Fruit fly (Drosophila melanogaster): ENCODE results near the gene obst-E.
A peak's percentile ranks its signal among the peaks of the same experiment; 100 is the strongest.

obst-E gene

DNA sequence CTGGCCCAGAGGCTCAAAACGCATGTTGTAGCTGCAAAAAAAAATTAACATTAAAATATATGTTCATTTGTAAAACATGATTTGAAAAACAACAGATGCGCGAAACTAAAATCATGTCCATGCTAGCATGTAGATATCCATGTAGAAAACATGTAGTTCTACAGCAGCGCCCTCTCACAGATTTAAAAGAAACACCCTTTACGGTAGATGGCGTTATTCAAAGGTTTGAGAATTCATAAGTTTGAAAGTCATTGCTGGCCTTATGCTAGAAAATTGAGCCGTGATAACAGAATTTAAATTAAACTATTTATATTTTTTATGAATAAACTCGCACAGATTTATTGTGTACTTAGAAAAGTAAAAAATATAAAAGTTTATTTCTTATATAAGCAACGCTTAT, 5.2 kb upstream of the obst-E start (continued):
- peak; percentile 8 for TF ChIP-seq Hr3 (GFP tag; optimal IDR thresholded peaks at IDR 0.05)
- TF ChIP-seq sens (GFP tag), result peak; percentile 26
- TF ChIP-seq NK7.1 (GFP tag; optimal IDR thresholded peaks at IDR 0.05), result no peak
- TF ChIP-seq HHEX (GFP tag; optimal IDR thresholded peaks at IDR 0.05), result no peak
- no peak for TF ChIP-seq CG10543 (GFP tag; optimal IDR thresholded peaks at IDR 0.05)
- no peak for TF ChIP-seq CG31441 (GFP tag; IDR thresholded peaks at IDR 0.05)
- TF ChIP-seq knrl (GFP tag; IDR thresholded peaks at IDR 0.05; ENCODE audit: partially characterized antibody), result peak; percentile 77
- peak; percentile 67 for TF ChIP-seq Xbp1 (GFP tag; optimal IDR thresholded peaks at IDR 0.05)
- TF ChIP-seq CG6854 (GFP tag; optimal IDR thresholded peaks at IDR 0.05), result peak; percentile 70
- TF ChIP-seq inv (GFP tag; IDR thresholded peaks at IDR 0.05; ENCODE audit: partially characterized antibody), result peak; percentile 58; the same call in 1 of the 2 replicates
- TF ChIP-seq CG4360 (GFP tag; IDR thresholded peaks at IDR 0.05), result no peak
- TF ChIP-seq tgo (GFP tag; IDR thresholded peaks at IDR 0.05), result peak; percentile 52
- TF ChIP-seq CG2199 (GFP tag; IDR thresholded peaks at IDR 0.05), result no peak
- TF ChIP-seq CG18619 (GFP tag; optimal IDR thresholded peaks at IDR 0.05), result no peak
- peak; percentile 35 for TF ChIP-seq Mad (GFP tag; optimal IDR thresholded peaks at IDR 0.05)
- TF ChIP-seq Ravus (GFP tag; IDR thresholded peaks at IDR 0.05), result no peak
- TF ChIP-seq ham (GFP tag; IDR thresholded peaks at IDR 0.05), result no peak
- TF ChIP-seq lbe (GFP tag; optimal IDR thresholded peaks at IDR 0.05), result no peak
- peak; percentile 35 for TF ChIP-seq Sox102F (GFP tag; optimal IDR thresholded peaks at IDR 0.05)
- peak; percentile 97 for TF ChIP-seq Ets65A (GFP tag)
- peak; percentile 65 for TF ChIP-seq HmgD (GFP tag; optimal IDR thresholded peaks at IDR 0.05)
- TF ChIP-seq CG14441 (GFP tag; IDR thresholded peaks at IDR 0.05), result peak; percentile 44; the same call in 1 of the 2 replicates
- TF ChIP-seq ase (GFP tag; IDR thresholded peaks at IDR 0.05), result peak; percentile 51; the same call in 2 of the 3 replicates
- no peak for TF ChIP-seq CG17612 (GFP tag; IDR thresholded peaks at IDR 0.05)
- peak; percentile 41 for TF ChIP-seq Meics (GFP tag; optimal IDR thresholded peaks at IDR 0.05)
- no peak for TF ChIP-seq so (GFP tag; IDR thresholded peaks at IDR 0.05)
- no peak for TF ChIP-seq B-H1 (GFP tag; IDR thresholded peaks at IDR 0.05)
- peak; percentile 65; the same call in 1 of the 3 replicates for TF ChIP-seq Mrtf (GFP tag; IDR thresholded peaks at IDR 0.05)
- TF ChIP-seq HLH3B (GFP tag; IDR thresholded peaks at IDR 0.05), result 0 out of 2 replicates have a peak, but pooled peaks have one; percentile 27
- peak; percentile 39 for TF ChIP-seq CG1233 (GFP tag; optimal IDR thresholded peaks at IDR 0.05)
- TF ChIP-seq CG8765 (GFP tag; IDR thresholded peaks at IDR 0.05), result peak; percentile 21; the same call in 1 of the 2 replicates
- TF ChIP-seq pnt (GFP tag; optimal IDR thresholded peaks at IDR 0.05), result peak; percentile 16
- no peak for TF ChIP-seq en (GFP tag; optimal IDR thresholded peaks at IDR 0.05)
- no peak for TF ChIP-seq Dip3 (GFP tag; optimal IDR thresholded peaks at IDR 0.05)
- TF ChIP-seq CG30403 (GFP tag; optimal IDR thresholded peaks at IDR 0.05), result peak; percentile 26
- TF ChIP-seq D19A (tag; optimal IDR thresholded peaks at IDR 0.05), result no peak
- TF ChIP-seq CG14860 (GFP tag; IDR thresholded peaks at IDR 0.05; ENCODE audit: partially characterized antibody), result 0 out of 3 replicates have a peak, but pooled peaks have one; percentile 55
- peak; percentile 20; the same call in 1 of the 2 replicates for TF ChIP-seq Oaz (GFP tag; IDR thresholded peaks at IDR 0.05)
- TF ChIP-seq Side (GFP tag; optimal IDR thresholded peaks at IDR 0.05), result no peak
- TF ChIP-seq CG2889 (GFP tag; IDR thresholded peaks at IDR 0.05), result no peak
- no peak for TF ChIP-seq fd3F (GFP tag; optimal IDR thresholded peaks at IDR 0.05)
- TF ChIP-seq HmgZ (tag; optimal IDR thresholded peaks at IDR 0.05), result peak; percentile 45
- peak; percentile 89 for TF ChIP-seq Bgb (GFP tag; IDR thresholded peaks at IDR 0.05; ENCODE audit: partially characterized antibody)
- TF ChIP-seq nerfin-2 (GFP tag; IDR thresholded peaks at IDR 0.05; ENCODE audit: partially characterized antibody), result peak; percentile 55; the same call in 1 of the 2 replicates
- peak; percentile 100 for TF ChIP-seq CG6654 (GFP tag; optimal IDR thresholded peaks at IDR 0.05)
- TF ChIP-seq chif (GFP tag; optimal IDR thresholded peaks at IDR 0.05), result peak in 1 of 2 experiments; percentile 49
- TF ChIP-seq crc (GFP tag; optimal IDR thresholded peaks at IDR 0.05), result no peak
- no peak for TF ChIP-seq CG33557 (GFP tag; optimal IDR thresholded peaks at IDR 0.05)
- TF ChIP-seq lilli (GFP tag; optimal IDR thresholded peaks at IDR 0.05), result peak; percentile 37
- peak; percentile 65; the same call in 2 of the 3 replicates for TF ChIP-seq CG34422 (GFP tag; IDR thresholded peaks at IDR 0.05)
- TF ChIP-seq CG4820 (GFP tag; optimal IDR thresholded peaks at IDR 0.05), result peak; percentile 21
- TF ChIP-seq Dbx (GFP tag; IDR thresholded peaks at IDR 0.05), result 0 out of 3 replicates have a peak, but pooled peaks have one; percentile 34

All from whole organism, embryonic.